Worm (Caenorhabditis elegans) whole organism, L1 larva: Measurements from ENCODE around the gene F43C1.5.

Experiments used
- ceh-82 ChIP-seq, 3 experiments: fragments of 150-350 bp in 1 of 3; sonication (generic microtip) in 2 of 3; optimal IDR thresholded peaks; 2 replicates each; lab custom pipeline; 2014 to 2017; ENCODE audit warnings: missing biosample characterization in 3 of 3, missing genetic modification characterization in 3 of 3
- egl-27 ChIP-seq, 2 experiments: fragments of 150-350 bp in 1 of 2; sonication (generic microtip); optimal IDR thresholded peaks; 3 replicates each; lab custom pipeline; 2017 to 2018; ENCODE audit warnings: missing biosample characterization in 2 of 2, missing genetic modification characterization in 2 of 2, missing genetic modification reagents in 2 of 2
- elt-3 ChIP-seq, 6 experiments: fragments of 150-350 bp in 1 of 6; sonication (generic microtip); optimal IDR thresholded peaks; 2 replicates each; lab custom pipeline; 2017 to 2018; ENCODE audit warnings: missing biosample characterization in 6 of 6, missing genetic modification characterization in 6 of 6, inconsistent platforms in 1 of 6
- lir-3 ChIP-seq: sonication (generic microtip); optimal IDR thresholded peaks from 2 replicates; lab custom pipeline; 2016; ENCODE audit warnings: mild to moderate bottlenecking, missing genetic modification characterization, moderate library complexity, missing compliant biosample characterization; ENCODE audit not compliant: poor library complexity
- nhr-28 ChIP-seq: fragments of 150-350 bp; optimal IDR thresholded peaks from 2 replicates; lab custom pipeline; 2014; ENCODE audit warnings: missing biosample characterization, missing genetic modification characterization
- pag-3 ChIP-seq: sonication (generic microtip); optimal IDR thresholded peaks from 2 replicates; lab custom pipeline; 2017; ENCODE audit warnings: missing genetic modification characterization, mild to moderate bottlenecking, missing compliant biosample characterization, antibody characterized with exemption, borderline replicate concordance; ENCODE audit not compliant: insufficient read depth
- zag-1 ChIP-seq: fragments of 150-350 bp; optimal IDR thresholded peaks from 2 replicates; lab custom pipeline; 2014; ENCODE audit warnings: missing biosample characterization, missing genetic modification characterization
- ztf-4 ChIP-seq: fragments of 150-350 bp; optimal IDR thresholded peaks from 2 replicates; lab custom pipeline; 2014; ENCODE audit warnings: missing biosample characterization, missing genetic modification characterization

- TF ChIP-seq pag-3 (tag; lab: Kevin White, UChicago) (no peak), lir-3 (tag; lab: Kevin White, UChicago) (no peak), egl-27 (tag; optimal IDR thresholded peaks at IDR 0.05; lab: Kevin White, UChicago) (no peak), nhr-28 (tag; lab: Kevin White, UChicago) (no peak), ztf-4 (tag; lab: Kevin White, UChicago) (no peak), zag-1 (tag; lab: Kevin White, UChicago) (no peak), elt-3 (tag; optimal IDR thresholded peaks at IDR 0.05; lab: Kevin White, UChicago) (peak in 2 of 6 experiments; percentile 12 to 30), ceh-82 (tag; optimal IDR thresholded peaks at IDR 0.05; lab: Kevin White, UChicago) (no peak)
These were observed 7.2 kb downstream of the F43C1.5 start for ce11 chrIII:4236178-4236577.
